Worm (Caenorhabditis elegans) whole organism, L4 larva: ENCODE data around the gene T04C12.1.
A peak's percentile ranks its signal among the peaks of the same experiment; 100 is the strongest.

Experiments
- T20F7.1 ChIP-seq: fragments of 200-800 bp; sonication (Bioruptor generic); optimal IDR thresholded peaks from 2 replicates; lab custom pipeline; 2018; ENCODE audit warnings: mild to moderate bottlenecking, missing genetic modification characterization, missing compliant biosample characterization
- Y105C5A.15 ChIP-seq: fragments of 200-800 bp; sonication (Bioruptor generic); IDR thresholded peaks from 2 replicates; pipeline ENCODE4 v1.3.6; 2022; ENCODE audit warnings: missing genetic modification characterization, missing compliant biosample characterization
- ZK546.5 ChIP-seq, 2 experiments: sonication (generic microtip); optimal IDR thresholded peaks; 2 replicates each; lab custom pipeline; 2017; ENCODE audit warnings: missing biosample characterization in 2 of 2, missing genetic modification characterization in 2 of 2
- aha-1 ChIP-seq: fragments of 150-350 bp; peaks from one replicate; lab custom pipeline; 2014; ENCODE audit warnings: missing biosample characterization, missing genetic modification characterization
- ceh-20 ChIP-seq: fragments of 200-800 bp; sonication (Bioruptor generic); IDR thresholded peaks from 2 replicates; pipeline ENCODE4 v1.3.6; 2022; ENCODE audit warnings: missing genetic modification reagents, missing genetic modification characterization, missing compliant biosample characterization
- ceh-82 ChIP-seq: sonication (generic microtip); optimal IDR thresholded peaks from 2 replicates; lab custom pipeline; 2017; ENCODE audit warnings: missing biosample characterization, missing genetic modification characterization
- ces-1 ChIP-seq: fragments of 150-350 bp; sonication (generic microtip); optimal IDR thresholded peaks from 4 replicates; lab custom pipeline; 2014; ENCODE audit warnings: missing biosample characterization, missing genetic modification reagents, missing genetic modification characterization
- cey-2 ChIP-seq: sonication (generic microtip); optimal IDR thresholded peaks from 3 replicates; lab custom pipeline; 2017; ENCODE audit warnings: missing genetic modification characterization, mild to moderate bottlenecking, missing compliant biosample characterization, antibody characterized with exemption, borderline replicate concordance; ENCODE audit not compliant: insufficient read depth
- daf-16 ChIP-seq, 3 experiments: sonication (generic microtip); optimal IDR thresholded peaks; 2 replicates each; lab custom pipeline; 2016 to 2017; ENCODE audit warnings: missing genetic modification characterization in 3 of 3, missing genetic modification reagents in 3 of 3, mild to moderate bottlenecking in 2 of 3, missing compliant biosample characterization in 2 of 3, missing biosample characterization in 1 of 3, moderate library complexity in 1 of 3
- daf-19 ChIP-seq: fragments of 200-800 bp; sonication (Bioruptor generic); conservative IDR thresholded peaks from 2 replicates; pipeline ENCODE4 v1.3.6; 2022; ENCODE audit warnings: missing genetic modification characterization, missing compliant biosample characterization
- dmd-6 ChIP-seq: fragments of 200-800 bp; sonication (Bioruptor generic); IDR thresholded peaks from 2 replicates; pipeline ENCODE4 v1.3.6; 2022; ENCODE audit warnings: missing genetic modification reagents, missing genetic modification characterization, missing compliant biosample characterization
- dmd-8 ChIP-seq: fragments of 200-800 bp; sonication (Bioruptor generic); IDR thresholded peaks from 2 replicates; pipeline ENCODE4 v1.3.6; 2022; ENCODE audit warnings: missing genetic modification characterization, missing compliant biosample characterization
- duxl-1 ChIP-seq: sonication (generic microtip); optimal IDR thresholded peaks from 2 replicates; lab custom pipeline; 2016; ENCODE audit warnings: mild to moderate bottlenecking, missing genetic modification characterization, moderate library complexity, missing compliant biosample characterization; ENCODE audit not compliant: poor library complexity
- egl-27 ChIP-seq: sonication (generic microtip); optimal IDR thresholded peaks from 3 replicates; lab custom pipeline; 2017; ENCODE audit warnings: missing biosample characterization, missing genetic modification reagents, missing genetic modification characterization
- fos-1 ChIP-seq: fragments of 150-350 bp; optimal IDR thresholded peaks from 2 replicates; lab custom pipeline; 2014; ENCODE audit warnings: missing biosample characterization, missing genetic modification characterization
- hif-1 ChIP-seq, 2 experiments: sonication (generic microtip); optimal IDR thresholded peaks; 2 replicates each; lab custom pipeline; 2016 to 2017; ENCODE audit warnings: missing compliant biosample characterization in 2 of 2, missing genetic modification characterization in 2 of 2, missing genetic modification reagents in 2 of 2, missing genotype in 2 of 2, mild to moderate bottlenecking in 1 of 2
- hlh-11 ChIP-seq: fragments of 200-800 bp; sonication (Bioruptor generic); optimal IDR thresholded peaks from 2 replicates; lab custom pipeline; 2018; ENCODE audit warnings: mild to moderate bottlenecking, missing genetic modification characterization, missing compliant biosample characterization
- hlh-30 ChIP-seq: sonication (generic microtip); optimal IDR thresholded peaks from 2 replicates; lab custom pipeline; 2017; ENCODE audit warnings: antibody characterized with exemption, mild to moderate bottlenecking, missing genetic modification characterization, missing compliant biosample characterization; ENCODE audit not compliant: insufficient read depth
- hmg-1.1 ChIP-seq: fragments of 200-800 bp; sonication (Bioruptor generic); IDR thresholded peaks from 2 replicates; pipeline ENCODE4 v1.3.6; 2022; ENCODE audit warnings: missing genetic modification reagents, missing genetic modification characterization, missing compliant biosample characterization
- lin-13 ChIP-seq: fragments of 150-350 bp; optimal IDR thresholded peaks from 2 replicates; lab custom pipeline; 2014; ENCODE audit warnings: missing biosample characterization, missing genetic modification reagents, missing genetic modification characterization
- lin-15B ChIP-seq: fragments of 150-350 bp; sonication (generic microtip); optimal IDR thresholded peaks from 3 replicates; lab custom pipeline; 2014; ENCODE audit warnings: missing biosample characterization, missing genetic modification characterization
- lir-3 ChIP-seq: sonication (generic microtip); optimal IDR thresholded peaks from 2 replicates; lab custom pipeline; 2016; ENCODE audit warnings: mild to moderate bottlenecking, missing genetic modification characterization, missing compliant biosample characterization
- madf-5 ChIP-seq, 2 experiments: fragments of 200-800 bp; sonication (Bioruptor generic); IDR thresholded peaks; 2 replicates each; pipeline ENCODE4 v1.3.6; 2022; ENCODE audit warnings: missing compliant biosample characterization in 2 of 2, missing genetic modification characterization in 2 of 2
- mdl-1 ChIP-seq, 2 experiments: fragments of 150-350 bp in 1 of 2; sonication (generic microtip) in 1 of 2; optimal IDR thresholded peaks; 2 replicates each; lab custom pipeline; 2014 to 2017; ENCODE audit warnings: missing biosample characterization in 2 of 2, missing genetic modification characterization in 2 of 2
- mxl-3 ChIP-seq: fragments of 200-800 bp; sonication (Bioruptor generic); optimal IDR thresholded peaks from 2 replicates; lab custom pipeline; 2018; ENCODE audit warnings: mild to moderate bottlenecking, missing genetic modification characterization, missing compliant biosample characterization
- nhr-102 ChIP-seq: sonication (generic microtip); optimal IDR thresholded peaks from 2 replicates; lab custom pipeline; 2016; ENCODE audit warnings: mild to moderate bottlenecking, missing genetic modification characterization, moderate library complexity, missing compliant biosample characterization
- nhr-11 ChIP-seq: fragments of 150-350 bp; optimal IDR thresholded peaks from 2 replicates; lab custom pipeline; 2014; ENCODE audit warnings: missing biosample characterization, missing genetic modification characterization
- nhr-237 ChIP-seq: sonication (generic microtip); optimal IDR thresholded peaks from 2 replicates; lab custom pipeline; 2017; ENCODE audit warnings: missing biosample characterization, missing genetic modification characterization
- nhr-28 ChIP-seq: fragments of 150-350 bp; optimal IDR thresholded peaks from 2 replicates; lab custom pipeline; 2014; ENCODE audit warnings: missing biosample characterization, missing genetic modification characterization
- nhr-42 ChIP-seq: fragments of 200-800 bp; sonication (Bioruptor generic); IDR thresholded peaks from 2 replicates; pipeline ENCODE4 v1.3.6; 2022; ENCODE audit warnings: missing genetic modification characterization, missing compliant biosample characterization
- nhr-48 ChIP-seq: sonication (generic microtip); optimal IDR thresholded peaks from 2 replicates; lab custom pipeline; 2016; ENCODE audit warnings: mild to moderate bottlenecking, missing genetic modification characterization, missing compliant biosample characterization
- nhr-6 ChIP-seq: fragments of 150-350 bp; optimal IDR thresholded peaks from 2 replicates; lab custom pipeline; 2014; ENCODE audit warnings: missing biosample characterization, missing genetic modification characterization
- nhr-77 ChIP-seq: fragments of 150-350 bp; optimal IDR thresholded peaks from 2 replicates; lab custom pipeline; 2014; ENCODE audit warnings: missing biosample characterization, missing genetic modification characterization
- php-3 ChIP-seq: fragments of 200-800 bp; sonication (Bioruptor generic); IDR thresholded peaks from 2 replicates; pipeline ENCODE4 v1.3.6; 2022; ENCODE audit warnings: missing genetic modification reagents, missing genetic modification characterization, missing compliant biosample characterization
- pqm-1 ChIP-seq: sonication (generic microtip); optimal IDR thresholded peaks from 2 replicates; lab custom pipeline; 2017; ENCODE audit warnings: missing biosample characterization, missing genetic modification characterization
- spr-3 ChIP-seq: fragments of 200-800 bp; sonication (Bioruptor generic); optimal IDR thresholded peaks from 2 replicates; lab custom pipeline; 2018; ENCODE audit warnings: mild to moderate bottlenecking, missing genetic modification characterization, missing compliant biosample characterization
- tra-1 ChIP-seq: fragments of 200-800 bp; sonication (Bioruptor generic); IDR thresholded peaks from 2 replicates; pipeline ENCODE4 v1.3.6; 2022; ENCODE audit warnings: missing genetic modification reagents, missing genetic modification characterization, missing compliant biosample characterization
- unc-39 ChIP-seq: sonication (generic microtip); optimal IDR thresholded peaks from 2 replicates; lab custom pipeline; 2017; ENCODE audit warnings: missing biosample characterization, missing genetic modification characterization
- zip-11 ChIP-seq: fragments of 200-800 bp; sonication (Bioruptor generic); IDR thresholded peaks from 2 replicates; pipeline ENCODE4 v1.3.6; 2022; ENCODE audit warnings: missing genetic modification characterization, missing compliant biosample characterization

T04C12.1 gene

DNA sequence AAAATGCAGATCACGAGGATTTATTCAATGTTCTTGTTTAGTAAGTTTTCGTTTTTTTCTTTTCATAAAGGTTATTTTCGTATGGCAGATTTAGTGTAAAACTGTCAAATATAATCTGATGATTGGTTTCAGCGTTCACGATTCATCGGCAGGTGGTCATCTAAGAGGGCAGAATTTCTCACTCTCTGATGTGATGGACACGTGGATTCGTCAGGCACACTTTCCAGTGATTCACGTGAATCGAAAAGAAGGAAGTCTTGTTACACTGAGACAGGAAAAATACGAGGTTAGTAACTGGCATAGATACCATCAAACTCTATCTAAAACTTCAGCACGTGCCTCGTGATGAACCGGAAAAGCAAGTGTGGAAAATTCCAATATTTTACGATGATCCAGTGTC is 35.6 kb upstream of the T04C12.1 start (continued):
- TF ChIP-seq ceh-20 (GFP tag; lab: Robert Waterston, UW) (peak; percentile 32; the same call in 1 of the 2 replicates), dmd-6 (GFP tag; lab: Robert Waterston, UW) (peak; percentile 60), nhr-6 (tag; lab: Kevin White, UChicago) (peak; percentile 26)

DNA sequence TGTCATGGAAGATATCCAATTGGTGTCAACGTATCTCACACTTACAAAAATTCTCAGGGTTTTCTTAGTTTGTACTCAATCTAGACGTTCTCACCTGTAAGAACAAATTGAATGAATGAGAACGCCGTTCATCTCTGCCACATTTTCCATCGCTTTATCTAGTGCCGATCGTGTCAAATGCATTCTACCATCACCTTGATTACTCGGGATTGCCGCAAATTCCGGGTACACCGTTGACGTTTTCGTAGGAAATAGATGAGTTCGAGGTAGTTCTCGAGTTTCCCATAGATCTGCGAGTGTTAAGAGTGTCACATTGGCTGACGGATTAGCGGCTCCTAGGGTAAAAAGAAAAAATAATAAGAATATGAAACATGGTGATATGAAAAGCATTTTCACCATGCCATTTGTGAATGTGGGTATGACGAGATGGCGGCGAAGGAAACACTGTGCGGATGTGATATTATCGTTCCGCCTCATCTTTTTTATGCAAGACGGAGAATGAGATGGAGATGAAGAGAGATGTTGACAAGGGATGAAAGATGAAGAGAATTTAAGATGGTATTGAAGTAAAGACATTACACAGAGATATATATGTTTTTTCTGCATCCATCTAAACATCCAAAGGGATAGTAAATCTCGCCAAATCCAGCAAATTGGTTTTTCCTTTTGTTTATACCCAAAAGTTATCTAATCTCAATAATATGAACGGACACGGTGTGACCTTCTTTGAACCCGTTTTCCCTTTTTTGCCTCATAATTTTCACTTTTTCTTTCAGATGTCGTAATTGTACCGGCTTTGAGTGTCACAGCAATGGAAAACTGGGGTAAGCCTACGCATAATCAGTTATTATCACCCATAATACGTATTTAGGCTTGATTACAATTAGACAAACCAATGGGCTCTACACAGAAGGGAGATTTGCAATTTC is 34.4 kb upstream of the T04C12.1 start, which contains the start of gene lact-8:
Gene lact-8 (minus strand): TSS at position 445 of the 929 bp plus-strand sequence.
- TF ChIP-seq madf-5 (GFP tag; IDR thresholded peaks at IDR 0.05; lab: Robert Waterston, UW) (no peak), aha-1 (tag; lab: Kevin White, UChicago) (peak; percentile 71), egl-27 (tag; lab: Kevin White, UChicago) (no peak), ceh-82 (tag; lab: Kevin White, UChicago) (no peak), dmd-8 (GFP tag; lab: Robert Waterston, UW) (no peak), ces-1 (GFP tag; lab: Kevin White, UChicago) (no peak)

DNA sequence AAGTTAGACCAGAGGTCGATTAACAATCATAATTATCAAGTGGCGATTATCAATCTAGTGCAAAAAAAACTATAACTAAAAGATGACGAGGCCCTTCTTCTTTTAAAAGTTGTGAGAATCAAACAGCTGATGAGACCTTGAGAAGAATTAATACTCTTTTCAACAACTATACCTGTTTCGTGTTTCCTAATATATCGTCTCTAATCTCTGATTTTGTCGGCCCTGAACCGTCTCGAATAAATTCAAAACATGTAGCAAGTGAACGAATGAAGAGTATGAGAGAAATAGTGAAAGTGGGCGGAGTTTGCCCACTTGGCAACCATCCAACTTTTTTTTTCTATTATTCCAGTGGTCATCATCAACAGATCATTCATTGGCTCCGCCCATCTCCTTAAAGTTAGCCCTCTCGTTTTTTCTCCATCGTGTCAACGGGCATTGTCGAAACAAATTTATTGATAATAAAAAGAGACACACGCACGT is 28.5 kb upstream of the T04C12.1 start, which contains the start of gene Y42A5A.1:
Gene Y42A5A.1 (plus strand): TSS at position 430 of the 480 bp plus-strand sequence.
- TF ChIP-seq lin-15B (tag; lab: Kevin White, UChicago) = no peak
- TF ChIP-seq lin-13 (GFP tag; lab: Kevin White, UChicago) = no peak

ce11 chrV:11087119-11087518 is 28.1 kb upstream of the T04C12.1 start:
- TF ChIP-seq pqm-1 (tag; lab: Kevin White, UChicago) (peak; percentile 54), hlh-11 (tag; lab: Kevin White, UChicago) (peak; percentile 36), ceh-20 (GFP tag; lab: Robert Waterston, UW) (peak; percentile 64; the same call in 1 of the 2 replicates), cey-2 (tag; lab: Kevin White, UChicago) (peak; percentile 73), aha-1 (tag; lab: Kevin White, UChicago) (peak; percentile 55), T20F7.1 (GFP tag; lab: Kevin White, UChicago) (peak; percentile 25), hlh-30 (peak; percentile 4), nhr-237 (tag; lab: Kevin White, UChicago) (no peak), ZK546.5 (tag; optimal IDR thresholded peaks at IDR 0.05; lab: Kevin White, UChicago) (no peak), nhr-48 (peak; percentile 0), dmd-6 (GFP tag; lab: Robert Waterston, UW) (peak; percentile 58), mxl-3 (no peak), hif-1 (tag; optimal IDR thresholded peaks at IDR 0.05; lab: Kevin White, UChicago) (no peak), mdl-1 (tag; optimal IDR thresholded peaks at IDR 0.05; lab: Kevin White, UChicago) (peak in 1 of 2 experiments; percentile 15), tra-1 (peak; percentile 74), nhr-28 (tag; lab: Kevin White, UChicago) (peak; percentile 61), php-3 (peak; percentile 33; the same call in 1 of the 2 replicates)

- TF ChIP-seq lir-3 (tag; lab: Kevin White, UChicago) = no peak
- TF ChIP-seq daf-16 (GFP tag; optimal IDR thresholded peaks at IDR 0.05; lab: Kevin White, UChicago) = no peak
- no peak for TF ChIP-seq daf-16 (tag; optimal IDR thresholded peaks at IDR 0.05; lab: Kevin White, UChicago)
- TF ChIP-seq mxl-3 = peak; percentile 55
- no peak for TF ChIP-seq dmd-6 (GFP tag; lab: Robert Waterston, UW)
- no peak for TF ChIP-seq nhr-102 (tag; lab: Kevin White, UChicago)
- TF ChIP-seq nhr-11 (tag; lab: Kevin White, UChicago) = peak; percentile 66
- no peak for TF ChIP-seq hmg-1.1 (GFP tag; lab: Robert Waterston, UW)
- TF ChIP-seq spr-3 (GFP tag; lab: Kevin White, UChicago) = no peak
- TF ChIP-seq nhr-77 (tag; lab: Kevin White, UChicago) = no peak
- no peak for TF ChIP-seq tra-1
- no peak for TF ChIP-seq dmd-8 (GFP tag; lab: Robert Waterston, UW)
- TF ChIP-seq hlh-11 (tag; lab: Kevin White, UChicago) = peak; percentile 43
- no peak for TF ChIP-seq zip-11 (GFP tag; lab: Robert Waterston, UW)
- peak in 1 of 2 experiments; percentile 20 for TF ChIP-seq mdl-1 (tag; optimal IDR thresholded peaks at IDR 0.05; lab: Kevin White, UChicago)
- no peak for TF ChIP-seq fos-1
- TF ChIP-seq duxl-1 (tag; lab: Kevin White, UChicago) = no peak
- no peak for TF ChIP-seq egl-27 (tag; lab: Kevin White, UChicago)
- TF ChIP-seq Y105C5A.15 (GFP tag; lab: Robert Waterston, UW) = no peak
- no peak for TF ChIP-seq php-3
- no peak for TF ChIP-seq nhr-42 (GFP tag; lab: Robert Waterston, UW)
- TF ChIP-seq unc-39 (tag; lab: Kevin White, UChicago) = no peak
- no peak for TF ChIP-seq daf-19
These were observed 24.6 kb upstream of the T04C12.1 start for ce11 chrV:11083691-11084090.
